Fruit fly (Drosophila melanogaster) whole organism, embryonic: ENCODE data around the gene srp.

Experiments
- Asciz ChIP-seq: fragments of 200-800 bp; sonication (Bioruptor generic); optimal IDR thresholded peaks from 2 replicates; lab custom pipeline; 2017; ENCODE audit warnings: missing biosample characterization, mild to moderate bottlenecking, missing genetic modification characterization, missing genetic modification reagents
- BEAF-32 ChIP-seq: fragments of 200-800 bp; sonication (Bioruptor generic); optimal IDR thresholded peaks from 3 replicates; lab custom pipeline; 2017; ENCODE audit warnings: missing biosample characterization, missing genetic modification characterization, mild to moderate bottlenecking, moderate library complexity, missing genetic modification reagents
- Bdp1 ChIP-seq: fragments of 200-800 bp; sonication (Bioruptor generic); optimal IDR thresholded peaks from 3 replicates; lab custom pipeline; 2016; ENCODE audit warnings: missing biosample characterization, missing genetic modification characterization
- CG1024 ChIP-seq: fragments of 200-800 bp; sonication (Bioruptor generic); IDR thresholded peaks from 2 replicates; pipeline ENCODE4 v1.3.6; 2022; ENCODE audit warnings: missing biosample characterization, missing genetic modification characterization
- CG11456 ChIP-seq: fragments of 200-800 bp; sonication (Bioruptor generic); IDR thresholded peaks from 3 replicates; pipeline ENCODE4 v1.3.6; 2022; ENCODE audit warnings: missing biosample characterization, missing genetic modification characterization
- CG11695 ChIP-seq: fragments of 200-800 bp; sonication (Bioruptor generic); IDR thresholded peaks from 3 replicates; pipeline ENCODE4 v1.3.6; 2022; ENCODE audit warnings: missing biosample characterization, missing genetic modification characterization
- CG12659 ChIP-seq: fragments of 200-800 bp; sonication (Bioruptor generic); optimal IDR thresholded peaks from 3 replicates; lab custom pipeline; 2017; ENCODE audit warnings: mild to moderate bottlenecking, missing biosample characterization, missing genetic modification reagents, missing genetic modification characterization
- CG13424 ChIP-seq: fragments of 200-800 bp; sonication (Bioruptor generic); optimal IDR thresholded peaks from 2 replicates; lab custom pipeline; 2019; ENCODE audit warnings: missing biosample characterization, mild to moderate bottlenecking, missing genetic modification characterization, moderate library complexity
- CG15073 ChIP-seq: fragments of 200-800 bp; sonication (Bioruptor generic); optimal IDR thresholded peaks from 2 replicates; lab custom pipeline; 2016; ENCODE audit warnings: missing biosample characterization, missing genetic modification characterization
- CG17359 ChIP-seq: fragments of 200-800 bp; sonication (Bioruptor generic); optimal IDR thresholded peaks from 3 replicates; lab custom pipeline; 2018; ENCODE audit warnings: missing biosample characterization, mild to moderate bottlenecking, missing genetic modification characterization, moderate library complexity
- CG2116 ChIP-seq: fragments of 200-800 bp; sonication (Bioruptor generic); optimal IDR thresholded peaks from 3 replicates; lab custom pipeline; 2018; ENCODE audit warnings: missing biosample characterization, mild to moderate bottlenecking, missing genetic modification characterization
- CG32772 ChIP-seq: fragments of 200-800 bp; sonication (Bioruptor generic); IDR thresholded peaks from 2 replicates; pipeline ENCODE4 v1.3.6; 2022; ENCODE audit warnings: missing biosample characterization, missing genetic modification characterization
- CG33213 ChIP-seq: fragments of 200-800 bp; sonication (Bioruptor generic); optimal IDR thresholded peaks from 3 replicates; lab custom pipeline; 2016; ENCODE audit warnings: missing biosample characterization, missing genetic modification characterization
- CG34376 ChIP-seq: fragments of 200-800 bp; sonication (Bioruptor generic); optimal IDR thresholded peaks from 2 replicates; lab custom pipeline; 2018; ENCODE audit warnings: missing biosample characterization, mild to moderate bottlenecking, missing genetic modification characterization
- CG3847 ChIP-seq: fragments of 200-800 bp; sonication (Bioruptor generic); IDR thresholded peaks from 2 replicates; pipeline ENCODE4 v1.3.6; 2022; ENCODE audit warnings: missing biosample characterization, missing genetic modification characterization
- CG4617 ChIP-seq: fragments of 200-800 bp; sonication (Bioruptor generic); optimal IDR thresholded peaks from 3 replicates; lab custom pipeline; 2016; ENCODE audit warnings: missing biosample characterization, missing genetic modification characterization, borderline replicate concordance
- CG5953 ChIP-seq: fragments of 200-800 bp; sonication (Bioruptor generic); IDR thresholded peaks from 2 replicates; pipeline ENCODE4 v1.3.6; 2022; ENCODE audit warnings: missing biosample characterization, missing genetic modification characterization
- CTCF ChIP-seq: fragments of 200-800 bp; sonication (Bioruptor generic); optimal IDR thresholded peaks from 2 replicates; lab custom pipeline; 2017; ENCODE audit warnings: missing biosample characterization, mild to moderate bottlenecking, missing genetic modification characterization, moderate library complexity
- Chrac-16 ChIP-seq: fragments of 200-800 bp; sonication (Bioruptor generic); optimal IDR thresholded peaks from 3 replicates; lab custom pipeline; 2016; ENCODE audit warnings: missing biosample characterization, missing genetic modification characterization
- CrebB ChIP-seq: fragments of 200-800 bp; sonication (Bioruptor generic); optimal IDR thresholded peaks from 3 replicates; lab custom pipeline; 2018; ENCODE audit warnings: missing biosample characterization, mild to moderate bottlenecking, missing genetic modification characterization
- Dll ChIP-seq: fragments of 200-800 bp; sonication (Bioruptor generic); IDR thresholded peaks from 4 replicates; pipeline ENCODE4 v1.3.6; 2022; ENCODE audit warnings: missing biosample characterization, missing genetic modification characterization; ENCODE audit not compliant: partially characterized antibody
- Eip74EF ChIP-seq, 2 experiments: fragments of 200-800 bp in 1 of 2; fragments of >200 bp in 1 of 2; sonication (Bioruptor generic) in 1 of 2; optimal IDR thresholded peaks; 2 replicates each; lab custom pipeline; 2017 to 2019; ENCODE audit warnings: missing biosample characterization in 2 of 2, missing genetic modification characterization in 2 of 2, mild to moderate bottlenecking in 1 of 2, moderate library complexity in 1 of 2
- Ets65A ChIP-seq: fragments of 200-800 bp; sonication (Bioruptor generic); peaks from one replicate; lab custom pipeline; 2016; ENCODE audit warnings: missing biosample characterization, missing genetic modification characterization
- Hr78 ChIP-seq, 2 experiments: fragments of 200-800 bp in 1 of 2; fragments of >200 bp in 1 of 2; sonication (Bioruptor generic) in 1 of 2; optimal IDR thresholded peaks; 2 replicates each; lab custom pipeline; 2017 to 2019; ENCODE audit warnings: missing biosample characterization in 2 of 2, missing genetic modification characterization in 2 of 2, mild to moderate bottlenecking in 1 of 2, moderate library complexity in 1 of 2
- Kr ChIP-seq: fragments of 200-800 bp; sonication (Bioruptor generic); optimal IDR thresholded peaks from 2 replicates; lab custom pipeline; 2017; ENCODE audit warnings: missing biosample characterization, mild to moderate bottlenecking, missing genetic modification characterization
- Myb ChIP-seq: fragments of 200-800 bp; sonication (Bioruptor generic); optimal IDR thresholded peaks from 2 replicates; lab custom pipeline; 2016; ENCODE audit warnings: missing biosample characterization, missing genetic modification characterization
- Rfx ChIP-seq: fragments of 200-800 bp; sonication (Bioruptor generic); IDR thresholded peaks from 2 replicates; pipeline ENCODE4 v1.3.6; 2022; ENCODE audit warnings: missing biosample characterization, missing genetic modification characterization
- YL-1 ChIP-seq: fragments of 200-800 bp; sonication (Bioruptor generic); optimal IDR thresholded peaks from 3 replicates; lab custom pipeline; 2017; ENCODE audit warnings: missing biosample characterization, mild to moderate bottlenecking, missing genetic modification characterization
- al ChIP-seq: fragments of 200-800 bp; sonication (Bioruptor generic); IDR thresholded peaks from 2 replicates; pipeline ENCODE4 v1.3.6; 2022; ENCODE audit warnings: missing biosample characterization, missing genetic modification characterization
- ash1 ChIP-seq: fragments of 200-800 bp; sonication (Bioruptor generic); optimal IDR thresholded peaks from 2 replicates; lab custom pipeline; 2018; ENCODE audit warnings: missing biosample characterization, mild to moderate bottlenecking, missing genetic modification characterization
- btn ChIP-seq: fragments of 200-800 bp; sonication (Bioruptor generic); optimal IDR thresholded peaks from 2 replicates; lab custom pipeline; 2016; ENCODE audit warnings: missing biosample characterization, missing genetic modification characterization
- chn ChIP-seq: fragments of 200-800 bp; sonication (Bioruptor generic); optimal IDR thresholded peaks from 2 replicates; lab custom pipeline; 2016; ENCODE audit warnings: missing biosample characterization, missing genetic modification characterization
- corto ChIP-seq: fragments of 200-800 bp; sonication (Bioruptor generic); optimal IDR thresholded peaks from 2 replicates; lab custom pipeline; 2016; ENCODE audit warnings: missing biosample characterization, mild to moderate bottlenecking, missing genetic modification characterization, moderate library complexity
- crc ChIP-seq: fragments of 200-800 bp; sonication (Bioruptor generic); optimal IDR thresholded peaks from 2 replicates; lab custom pipeline; 2016; ENCODE audit warnings: missing biosample characterization, missing genetic modification characterization
- dati ChIP-seq: fragments of 200-800 bp; sonication (Bioruptor generic); IDR thresholded peaks from 2 replicates; pipeline ENCODE4 v1.3.6; 2022; ENCODE audit warnings: missing biosample characterization, missing genetic modification characterization
- gcm2 ChIP-seq: fragments of 200-800 bp; sonication (Bioruptor generic); optimal IDR thresholded peaks from 2 replicates; lab custom pipeline; 2016; ENCODE audit warnings: missing biosample characterization, missing genetic modification characterization
- gsb-n ChIP-seq: fragments of 200-800 bp; sonication (Bioruptor generic); optimal IDR thresholded peaks from 3 replicates; lab custom pipeline; 2018; ENCODE audit warnings: missing biosample characterization, mild to moderate bottlenecking, missing genetic modification characterization
- gt ChIP-seq: fragments of 200-800 bp; sonication (Bioruptor generic); IDR thresholded peaks from 2 replicates; pipeline ENCODE4 v1.3.6; 2022; ENCODE audit warnings: missing biosample characterization, missing genetic modification characterization
- hbn ChIP-seq: fragments of 200-800 bp; sonication (Bioruptor generic); IDR thresholded peaks from 2 replicates; pipeline ENCODE4 v1.3.6; 2022; ENCODE audit warnings: missing biosample characterization, missing genetic modification characterization; ENCODE audit not compliant: partially characterized antibody
- lov ChIP-seq, 2 experiments: fragments of 200-800 bp in 1 of 2; fragments of >200 bp in 1 of 2; sonication (Bioruptor generic) in 1 of 2; IDR thresholded peaks in 1 of 2; optimal IDR thresholded peaks in 1 of 2; 2 replicates in 1 of 2; 3 replicates in 1 of 2; pipeline versions ENCODE4 v1.3.6 to Lab custom; 2017 to 2022; ENCODE audit warnings: missing biosample characterization in 1 of 2, missing genetic modification characterization in 1 of 2
- pan ChIP-seq, 4 experiments: fragments of >200 bp in 3 of 4; fragments of 200-800 bp in 1 of 4; sonication (Bioruptor generic) in 1 of 4; optimal IDR thresholded peaks in 3 of 4; IDR thresholded peaks in 1 of 4; 2 replicates each; pipeline versions ENCODE4 v1.3.6 to Lab custom; 2017 to 2022; ENCODE audit warnings: missing biosample characterization in 2 of 4, missing genetic modification characterization in 2 of 4, mixed read lengths in 1 of 4
- pnt ChIP-seq: fragments of 200-800 bp; sonication (Bioruptor generic); optimal IDR thresholded peaks from 3 replicates; lab custom pipeline; 2016; ENCODE audit warnings: missing biosample characterization, missing genetic modification characterization
- pum ChIP-seq: fragments of 200-800 bp; sonication (Bioruptor generic); optimal IDR thresholded peaks from 2 replicates; lab custom pipeline; 2016; ENCODE audit warnings: missing biosample characterization, missing genetic modification characterization
- ranshi ChIP-seq: fragments of 200-800 bp; sonication (Bioruptor generic); IDR thresholded peaks from 2 replicates; pipeline ENCODE4 v1.3.6; 2022; ENCODE audit warnings: missing biosample characterization, missing genetic modification characterization
- ro ChIP-seq: fragments of 200-800 bp; sonication (Bioruptor generic); IDR thresholded peaks from 2 replicates; pipeline ENCODE4 v1.3.6; 2022; ENCODE audit warnings: missing biosample characterization, missing genetic modification characterization
- sisA ChIP-seq: fragments of 200-800 bp; sonication (Bioruptor generic); IDR thresholded peaks from 2 replicates; pipeline ENCODE4 v1.3.6; 2022; ENCODE audit warnings: missing biosample characterization, missing genetic modification characterization
- slbo ChIP-seq: fragments of 200-800 bp; sonication (Bioruptor generic); IDR thresholded peaks from 2 replicates; pipeline ENCODE4 v1.3.6; 2022; ENCODE audit warnings: missing biosample characterization, missing genetic modification characterization
- sob ChIP-seq: fragments of 200-800 bp; sonication (Bioruptor generic); IDR thresholded peaks from 2 replicates; pipeline ENCODE4 v1.3.6; 2022; ENCODE audit warnings: missing biosample characterization, missing genetic modification characterization
- ssp ChIP-seq: fragments of 200-800 bp; sonication (Bioruptor generic); IDR thresholded peaks from 2 replicates; pipeline ENCODE4 v1.3.6; 2022; ENCODE audit warnings: missing biosample characterization, missing genetic modification characterization
- tin ChIP-seq: fragments of 200-800 bp; sonication (Bioruptor generic); optimal IDR thresholded peaks from 3 replicates; lab custom pipeline; 2016; ENCODE audit warnings: missing biosample characterization, missing genetic modification characterization
- wek ChIP-seq: fragments of 200-800 bp; sonication (Bioruptor generic); optimal IDR thresholded peaks from 3 replicates; lab custom pipeline; 2018; ENCODE audit warnings: missing biosample characterization, mild to moderate bottlenecking, missing genetic modification characterization, moderate library complexity

Gene srp

dm6 chr3R:15973488-15973975 is 12.4 kb upstream of the srp start (continued):
- TF ChIP-seq CG3847 (GFP tag; lab: Robert Waterston, UW) (no peak), CG32772 (GFP tag; lab: Robert Waterston, UW) (no peak), chn (no peak), pum (peak; percentile 28), ssp (GFP tag; lab: Robert Waterston, UW) (no peak), YL-1 (GFP tag; lab: Kevin White, UChicago) (peak; percentile 75), CG13424 (tag; lab: Kevin White, UChicago) (no peak), ro (GFP tag; lab: Robert Waterston, UW) (no peak), BEAF-32 (GFP tag; lab: Kevin White, UChicago) (no peak), ranshi (GFP tag; lab: Robert Waterston, UW) (no peak), Eip74EF (GFP tag; optimal IDR thresholded peaks at IDR 0.05; lab: Kevin White, UChicago) (no peak), CG33213 (GFP tag; lab: Kevin White, UChicago) (no peak), CG12659 (GFP tag; lab: Kevin White, UChicago) (peak; percentile 3), CG4617 (GFP tag; lab: Kevin White, UChicago) (peak; percentile 98), crc (GFP tag; lab: Kevin White, UChicago) (no peak), pan (optimal IDR thresholded peaks at IDR 0.05; lab: Kevin White, UChicago) (no peak), pan (GFP tag; optimal IDR thresholded peaks at IDR 0.05 in 1 of 2, IDR thresholded peaks at IDR 0.05 in 1 of 2) (no peak), corto (no peak), CrebB (tag; lab: Kevin White, UChicago) (no peak), pnt (GFP tag; lab: Kevin White, UChicago) (no peak), Rfx (GFP tag; lab: Robert Waterston, UW) (no peak), Hr78 (GFP tag; optimal IDR thresholded peaks at IDR 0.05; lab: Kevin White, UChicago) (no peak), Dll (no peak), CG17359 (tag; lab: Kevin White, UChicago) (no peak), CG15073 (GFP tag; lab: Kevin White, UChicago) (no peak), Myb (GFP tag; lab: Kevin White, UChicago) (no peak), ash1 (no peak), lov (optimal IDR thresholded peaks at IDR 0.05; lab: Kevin White, UChicago) (no peak), lov (GFP tag; IDR thresholded peaks at IDR 0.05; lab: Robert Waterston, UW) (no peak), sisA (GFP tag; lab: Robert Waterston, UW) (no peak), Chrac-16 (GFP tag; lab: Kevin White, UChicago) (no peak), Asciz (GFP tag; lab: Kevin White, UChicago) (no peak), CG34376 (peak; percentile 76), Bdp1 (GFP tag; lab: Kevin White, UChicago) (no peak), Ets65A (GFP tag; lab: Kevin White, UChicago) (peak; percentile 45), btn (no peak), al (no peak), dati (no peak), CG11456 (GFP tag; lab: Robert Waterston, UW) (no peak), Kr (peak; percentile 19), sob (GFP tag; lab: Robert Waterston, UW) (no peak), gt (GFP tag; lab: Robert Waterston, UW) (no peak), gsb-n (tag; lab: Kevin White, UChicago) (no peak), slbo (GFP tag; lab: Robert Waterston, UW) (no peak), CG11695 (GFP tag; lab: Robert Waterston, UW) (no peak), CG2116 (no peak), hbn (GFP tag; lab: Robert Waterston, UW) (no peak), CTCF (GFP tag; lab: Kevin White, UChicago) (no peak), CG1024 (GFP tag; lab: Robert Waterston, UW) (no peak), CG5953 (no peak), tin (GFP tag; lab: Kevin White, UChicago) (no peak), wek (GFP tag; lab: Kevin White, UChicago) (peak; percentile 22), gcm2 (no peak)
